Worm (Caenorhabditis elegans) whole organism, L4 larva: Measurements from ENCODE around the gene F41G3.3.
"Not testable (repeated sequence)": the region's sequence is repeated elsewhere in the genome, so short reads cannot be mapped to it uniquely, and the experiment has no call there.

Experiments used
- F37D6.2 ChIP-seq: sonication (generic microtip); optimal IDR thresholded peaks from 2 replicates; lab custom pipeline; 2016; ENCODE audit warnings: mild to moderate bottlenecking, missing genetic modification characterization, missing compliant biosample characterization
- T20F7.1 ChIP-seq: fragments of 200-800 bp; sonication (Bioruptor generic); optimal IDR thresholded peaks from 2 replicates; lab custom pipeline; 2018; ENCODE audit warnings: mild to moderate bottlenecking, missing genetic modification characterization, missing compliant biosample characterization
- Y48G9A.11 ChIP-seq: fragments of 200-800 bp; sonication (Bioruptor generic); IDR thresholded peaks from 2 replicates; pipeline ENCODE4 v1.3.6; 2022; ENCODE audit warnings: missing genetic modification reagents, missing genetic modification characterization, missing compliant biosample characterization
- Y75B8A.6 ChIP-seq: fragments of 200-800 bp; sonication (Bioruptor generic); IDR thresholded peaks from 2 replicates; pipeline ENCODE4 v1.3.6; 2022; ENCODE audit warnings: missing genetic modification reagents, missing genetic modification characterization, missing compliant biosample characterization
- aha-1 ChIP-seq: fragments of 150-350 bp; peaks from one replicate; lab custom pipeline; 2014; ENCODE audit warnings: missing biosample characterization, missing genetic modification characterization
- arid-1 ChIP-seq: fragments of 200-800 bp; sonication (Bioruptor generic); conservative IDR thresholded peaks from 2 replicates; pipeline ENCODE4 v1.3.6; 2022; ENCODE audit warnings: missing genetic modification reagents, missing genetic modification characterization, missing compliant biosample characterization
- ceh-44 ChIP-seq: fragments of 200-800 bp; sonication (Bioruptor generic); IDR thresholded peaks from 2 replicates; pipeline ENCODE4 v1.3.6; 2022; ENCODE audit warnings: missing genetic modification reagents, missing genetic modification characterization, missing compliant biosample characterization
- cey-2 ChIP-seq: sonication (generic microtip); optimal IDR thresholded peaks from 3 replicates; lab custom pipeline; 2017; ENCODE audit warnings: missing genetic modification characterization, mild to moderate bottlenecking, missing compliant biosample characterization, antibody characterized with exemption, borderline replicate concordance; ENCODE audit not compliant: insufficient read depth
- daf-19 ChIP-seq: fragments of 200-800 bp; sonication (Bioruptor generic); conservative IDR thresholded peaks from 2 replicates; pipeline ENCODE4 v1.3.6; 2022; ENCODE audit warnings: missing genetic modification characterization, missing compliant biosample characterization
- daf-8 ChIP-seq: fragments of 200-800 bp; sonication (Bioruptor generic); IDR thresholded peaks from 2 replicates; pipeline ENCODE4 v1.3.6; 2022; ENCODE audit warnings: missing genetic modification characterization, missing compliant biosample characterization
- dmd-6 ChIP-seq: fragments of 200-800 bp; sonication (Bioruptor generic); IDR thresholded peaks from 2 replicates; pipeline ENCODE4 v1.3.6; 2022; ENCODE audit warnings: missing genetic modification reagents, missing genetic modification characterization, missing compliant biosample characterization
- dmd-9 ChIP-seq: fragments of 200-800 bp; sonication (Bioruptor generic); IDR thresholded peaks from 2 replicates; pipeline ENCODE4 v1.3.6; 2022; ENCODE audit warnings: missing genetic modification reagents, missing genetic modification characterization, missing compliant biosample characterization
- fkh-10 ChIP-seq: fragments of 150-350 bp; optimal IDR thresholded peaks from 2 replicates; lab custom pipeline; 2014; ENCODE audit warnings: missing biosample characterization, missing genetic modification reagents, missing genetic modification characterization
- lin-29 ChIP-seq: fragments of 200-800 bp; sonication (Bioruptor generic); IDR thresholded peaks from 2 replicates; pipeline ENCODE4 v1.3.6; 2022; ENCODE audit warnings: missing genetic modification reagents, missing genetic modification characterization, missing compliant biosample characterization
- madf-5 ChIP-seq, 2 experiments: fragments of 200-800 bp; sonication (Bioruptor generic); IDR thresholded peaks; 2 replicates each; pipeline ENCODE4 v1.3.6; 2022; ENCODE audit warnings: missing compliant biosample characterization in 2 of 2, missing genetic modification characterization in 2 of 2
- mdt-29 ChIP-seq: fragments of 200-800 bp; sonication (Bioruptor generic); IDR thresholded peaks from 2 replicates; pipeline ENCODE4 v1.3.6; 2022; ENCODE audit warnings: missing genetic modification reagents, missing genetic modification characterization, missing compliant biosample characterization
- mep-1 ChIP-seq: fragments of 150-350 bp; sonication (generic microtip); optimal IDR thresholded peaks from 3 replicates; lab custom pipeline; 2014; ENCODE audit warnings: missing biosample characterization, missing genetic modification characterization
- mxl-3 ChIP-seq: fragments of 200-800 bp; sonication (Bioruptor generic); optimal IDR thresholded peaks from 2 replicates; lab custom pipeline; 2018; ENCODE audit warnings: mild to moderate bottlenecking, missing genetic modification characterization, missing compliant biosample characterization
- nhr-237 ChIP-seq: sonication (generic microtip); optimal IDR thresholded peaks from 2 replicates; lab custom pipeline; 2017; ENCODE audit warnings: missing biosample characterization, missing genetic modification characterization
- pqm-1 ChIP-seq: sonication (generic microtip); optimal IDR thresholded peaks from 2 replicates; lab custom pipeline; 2017; ENCODE audit warnings: missing biosample characterization, missing genetic modification characterization
- set-16 ChIP-seq: fragments of 200-800 bp; sonication (Bioruptor generic); IDR thresholded peaks from 2 replicates; pipeline ENCODE4 v1.3.6; 2022; ENCODE audit warnings: missing genetic modification reagents, missing genetic modification characterization, missing compliant biosample characterization
- spr-1 ChIP-seq: sonication (generic microtip); optimal IDR thresholded peaks from 2 replicates; lab custom pipeline; 2016; ENCODE audit warnings: mild to moderate bottlenecking, missing genetic modification characterization, missing compliant biosample characterization
- spr-3 ChIP-seq: fragments of 200-800 bp; sonication (Bioruptor generic); optimal IDR thresholded peaks from 2 replicates; lab custom pipeline; 2018; ENCODE audit warnings: mild to moderate bottlenecking, missing genetic modification characterization, missing compliant biosample characterization
- unc-39 ChIP-seq: sonication (generic microtip); optimal IDR thresholded peaks from 2 replicates; lab custom pipeline; 2017; ENCODE audit warnings: missing biosample characterization, missing genetic modification characterization
- unc-62 ChIP-seq, 3 experiments: fragments of 150-350 bp in 1 of 3; sonication (generic microtip); optimal IDR thresholded peaks in 2 of 3; peaks in 1 of 3; 1 replicate in 1 of 3; 2 replicates in 2 of 3; lab custom pipeline; 2014 to 2017; ENCODE audit warnings: missing biosample characterization in 3 of 3, missing genetic modification characterization in 3 of 3, missing genetic modification reagents in 3 of 3, missing genotype in 1 of 3
- zip-11 ChIP-seq: fragments of 200-800 bp; sonication (Bioruptor generic); IDR thresholded peaks from 2 replicates; pipeline ENCODE4 v1.3.6; 2022; ENCODE audit warnings: missing genetic modification characterization, missing compliant biosample characterization
- ztf-7 ChIP-seq: fragments of 150-350 bp; optimal IDR thresholded peaks from 2 replicates; lab custom pipeline; 2014; ENCODE audit warnings: missing biosample characterization, missing genetic modification characterization

Gene F41G3.3

ce11 chrII:6752850-6753249, 3.5 kb upstream of the F41G3.3 start, which contains the start of gene F41G3.21:
Gene F41G3.21, minus strand, starts transcription at chrII:6752950.
- TF ChIP-seq mxl-3 (GFP tag; lab: Kevin White, UChicago) = no peak
- TF ChIP-seq mdt-29 (GFP tag; lab: Robert Waterston, UW) = no peak
- TF ChIP-seq daf-8 (GFP tag; lab: Robert Waterston, UW) = no peak
- TF ChIP-seq lin-29 (GFP tag; lab: Robert Waterston, UW) = no peak
- TF ChIP-seq mep-1 = no peak
- no peak for TF ChIP-seq dmd-9 (GFP tag; lab: Robert Waterston, UW)

- TF ChIP-seq fkh-10 (GFP tag; lab: Kevin White, UChicago) (no peak), cey-2 (tag; lab: Kevin White, UChicago) (no peak), spr-3 (GFP tag; lab: Kevin White, UChicago) (no peak), ceh-44 (no peak)
Measured at ce11 chrII:6754671-6755224, 1.6 kb upstream of the F41G3.3 start, which contains the start of the genes srx-95 and fis-1. Gene srx-95, minus strand, starts transcription at chrII:6754771. Gene fis-1, plus strand, starts transcription at chrII:6755174.

- TF ChIP-seq T20F7.1 (GFP tag; lab: Kevin White, UChicago) = no peak
- TF ChIP-seq nhr-237 (tag; lab: Kevin White, UChicago) = no peak
- no peak for TF ChIP-seq set-16
- TF ChIP-seq Y48G9A.11 = no peak
- TF ChIP-seq mdt-29 (GFP tag; lab: Robert Waterston, UW) = no peak
- TF ChIP-seq unc-39 (tag; lab: Kevin White, UChicago) = no peak
- no peak for TF ChIP-seq lin-29 (GFP tag; lab: Robert Waterston, UW)
- TF ChIP-seq Y75B8A.6 (GFP tag; lab: Robert Waterston, UW) = no peak
- TF ChIP-seq madf-5 (GFP tag; IDR thresholded peaks at IDR 0.05; lab: Robert Waterston, UW) = no peak
- no peak for TF ChIP-seq ztf-7
Measured at ce11 chrII:6764734-6765133, 8.4 kb downstream of the F41G3.3 start, which contains the start of gene nlp-50. Gene nlp-50, plus strand, starts transcription at chrII:6765034.

DNA sequence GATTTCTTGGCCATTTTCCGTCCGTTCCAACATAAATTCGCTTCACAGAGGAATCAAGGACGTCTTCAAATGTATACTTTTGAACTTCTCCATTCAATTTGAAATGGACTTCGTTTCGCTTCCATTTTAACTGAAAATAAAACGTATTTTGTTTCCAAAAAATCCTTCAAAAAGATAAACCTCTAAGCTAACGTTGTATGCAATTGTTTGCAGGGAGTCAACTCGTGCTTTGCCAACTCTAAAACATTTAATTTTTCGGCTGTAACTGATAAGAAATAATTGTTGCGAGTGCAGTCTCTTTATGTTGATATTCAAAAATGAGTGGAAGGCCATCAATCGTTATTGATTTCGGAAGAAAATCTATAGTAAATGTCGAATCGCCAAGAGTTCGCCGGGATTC, 11.7 kb downstream of the F41G3.3 start, which contains the start of gene F41G3.18:
TSS of gene F41G3.18 (plus strand) at position 301 of the 400 bp plus-strand sequence.
- TF ChIP-seq pqm-1 (tag; lab: Kevin White, UChicago) (peak; percentile 42), unc-62 (GFP tag; optimal IDR thresholded peaks at IDR 0.05 in 1 of 2; lab: Kevin White, UChicago) (no peak), unc-62 (tag; optimal IDR thresholded peaks at IDR 0.05; lab: Kevin White, UChicago) (no peak), ztf-7 (no peak), dmd-6 (GFP tag; lab: Robert Waterston, UW) (0 out of 2 replicates have a peak, but pooled peaks have one; percentile 6)

DNA sequence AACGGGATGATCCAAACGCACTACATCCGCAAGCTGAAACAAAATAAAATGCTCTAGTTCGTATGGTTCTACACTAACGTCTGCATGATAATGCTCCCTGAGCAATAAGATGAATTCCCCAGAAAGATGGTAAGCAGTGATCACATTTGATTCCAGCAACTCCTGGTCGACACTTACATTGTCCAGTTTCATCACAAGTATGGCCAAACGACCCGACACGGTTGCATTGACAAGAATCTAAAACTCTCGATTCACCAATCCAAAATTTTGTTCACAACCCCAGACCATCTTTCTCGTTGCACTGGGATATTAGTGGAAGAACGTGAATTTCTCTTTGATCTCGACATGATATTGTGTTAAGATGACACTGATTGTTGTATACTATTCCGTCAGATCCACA, 13.7 kb downstream of the F41G3.3 start:
- no peak for TF ChIP-seq mdt-29 (GFP tag; lab: Robert Waterston, UW)
- TF ChIP-seq unc-62 (GFP tag; optimal IDR thresholded peaks at IDR 0.05 in 1 of 2; lab: Kevin White, UChicago) = peak in 1 of 2 experiments; percentile 95
- TF ChIP-seq unc-62 (tag; optimal IDR thresholded peaks at IDR 0.05; lab: Kevin White, UChicago) = no peak
- TF ChIP-seq mep-1 = no peak
- TF ChIP-seq zip-11 (GFP tag; lab: Robert Waterston, UW) = no peak
- TF ChIP-seq arid-1 (GFP tag; lab: Robert Waterston, UW) = no peak

DNA sequence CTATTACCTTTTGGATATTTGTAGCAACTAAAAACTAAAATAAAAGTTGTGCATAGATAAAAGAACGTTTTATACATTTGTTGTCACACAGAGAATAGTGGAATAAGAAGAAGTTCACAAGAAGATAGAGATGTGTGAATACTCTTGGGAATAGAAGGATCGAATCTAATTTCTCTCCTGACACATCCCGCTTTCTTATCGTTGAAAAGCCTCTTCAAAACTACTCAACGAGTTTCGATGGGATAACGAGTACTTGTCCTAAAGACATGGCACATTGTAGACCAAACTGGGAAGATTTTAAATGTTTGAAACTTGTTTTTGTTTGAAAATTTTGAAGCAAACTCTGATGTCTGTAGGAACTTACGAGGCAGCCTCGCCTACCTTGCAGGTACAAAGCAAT, 16.1 kb downstream of the F41G3.3 start:
- TF ChIP-seq fkh-10 (GFP tag; lab: Kevin White, UChicago) = peak; percentile 55
- peak; percentile 3 for TF ChIP-seq aha-1 (tag; lab: Kevin White, UChicago)
- no peak for TF ChIP-seq spr-1 (tag; lab: Kevin White, UChicago)

DNA sequence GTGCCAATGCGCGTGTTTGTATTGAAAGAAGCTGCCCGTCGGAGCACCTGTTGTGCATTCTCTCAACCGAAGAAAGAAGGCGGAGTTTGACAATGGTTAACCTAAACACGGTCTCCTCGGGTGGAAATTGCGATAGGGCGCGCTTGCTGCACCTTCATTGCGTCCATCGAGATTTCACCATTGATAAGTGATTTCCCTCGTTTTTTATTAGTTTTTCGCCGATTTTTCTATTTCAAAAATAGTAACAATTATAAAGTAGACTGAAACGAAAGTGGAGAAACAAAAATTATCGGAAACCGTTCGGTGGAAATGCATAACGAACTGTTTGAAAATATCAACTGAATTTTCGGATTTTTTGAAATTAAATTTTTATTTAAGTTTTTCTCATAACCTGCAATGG, 18.7 kb downstream of the F41G3.3 start, which contains the start of gene agr-1:
TSS of gene agr-1 (minus strand) at position 101 of the 400 bp plus-strand sequence.
- TF ChIP-seq F37D6.2 (tag; lab: Kevin White, UChicago); daf-19; dmd-9 (GFP tag; lab: Robert Waterston, UW): not testable (repeated sequence)
